Worm (Caenorhabditis elegans) whole organism, midembryonic: ENCODE results near the gene ptr-15.

Experiments used
- T22C8.4 ChIP-seq: fragments of 200-800 bp; sonication (Bioruptor generic); IDR thresholded peaks from 2 replicates; pipeline ENCODE4 v1.3.6; 2022; ENCODE audit warnings: missing genetic modification characterization, missing compliant biosample characterization
- cog-1 ChIP-seq: sonication (generic microtip); optimal IDR thresholded peaks from 2 replicates; lab custom pipeline; 2016; ENCODE audit warnings: missing genetic modification characterization, missing compliant biosample characterization
- flt-1 ChIP-seq: fragments of 200-800 bp; sonication (Bioruptor generic); IDR thresholded peaks from 2 replicates; pipeline ENCODE4 v1.3.6; 2022; ENCODE audit warnings: missing genetic modification characterization, missing compliant biosample characterization
- klf-2 ChIP-seq: fragments of 200-800 bp; sonication (Bioruptor generic); conservative IDR thresholded peaks from 2 replicates; pipeline ENCODE4 v1.3.6; 2022; ENCODE audit warnings: missing genetic modification reagents, missing genetic modification characterization, missing compliant biosample characterization
- ref-1 ChIP-seq: fragments of 200-800 bp; sonication (Bioruptor generic); conservative IDR thresholded peaks from 2 replicates; pipeline ENCODE4 v1.3.6; 2022; ENCODE audit warnings: missing genetic modification reagents, missing genetic modification characterization, missing compliant biosample characterization
- tab-1 ChIP-seq: fragments of 200-800 bp; sonication (Bioruptor generic); IDR thresholded peaks from 2 replicates; pipeline ENCODE4 v1.3.6; 2022; ENCODE audit warnings: missing genetic modification characterization, missing compliant biosample characterization
- ztf-23 ChIP-seq: fragments of 200-800 bp; sonication (Bioruptor generic); IDR thresholded peaks from 2 replicates; pipeline ENCODE4 v1.3.6; 2022; ENCODE audit warnings: missing genetic modification reagents, missing genetic modification characterization, missing compliant biosample characterization
- ztf-29 ChIP-seq: fragments of 200-800 bp; sonication (Bioruptor generic); IDR thresholded peaks from 2 replicates; pipeline ENCODE4 v1.3.6; 2022; ENCODE audit warnings: missing genetic modification reagents, missing genetic modification characterization, missing compliant biosample characterization

DNA sequence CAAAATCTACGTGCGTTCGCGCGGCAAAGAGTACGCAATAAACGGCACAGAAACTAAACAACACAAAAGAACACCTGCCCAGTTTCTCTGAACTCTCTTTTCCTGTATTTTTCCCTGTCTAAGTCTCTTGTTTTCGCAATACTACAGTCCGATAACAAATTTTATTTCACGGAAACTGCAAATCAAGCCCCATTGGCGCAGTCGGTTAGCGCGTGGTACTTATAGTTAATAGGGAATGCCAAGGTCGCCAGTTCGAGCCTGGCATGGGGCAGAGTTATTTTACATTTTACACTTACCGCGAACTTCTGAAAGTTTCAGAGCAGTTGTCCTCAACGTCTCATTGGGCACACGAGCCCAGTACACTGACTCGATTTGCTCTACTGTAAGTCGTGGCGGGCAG, 52.5 kb downstream of the ptr-15 start:
- TF ChIP-seq cog-1 (tag; lab: Kevin White, UChicago) (no peak), klf-2 (no peak), ref-1 (GFP tag; lab: Robert Waterston, UW) (no peak), ztf-29 (GFP tag; lab: Robert Waterston, UW) (no peak), T22C8.4 (GFP tag; lab: Robert Waterston, UW) (no peak), tab-1 (no peak), flt-1 (GFP tag; lab: Robert Waterston, UW) (no peak), ztf-23 (GFP tag; lab: Robert Waterston, UW) (no peak)
